Fruit fly (Drosophila melanogaster): ENCODE measurements around the gene smash.
A peak's percentile ranks its signal among the peaks of the same experiment; 100 is the strongest.

smash gene

dm6 chr3R:4667399-4668201, 8.2 kb downstream of the smash start (continued):
- TF ChIP-seq Ets96B (tag; optimal IDR thresholded peaks at IDR 0.05) (peak; percentile 31), Sox14 (GFP tag; optimal IDR thresholded peaks at IDR 0.05) (peak; percentile 62), CG8119 (GFP tag; IDR thresholded peaks at IDR 0.05) (0 out of 3 replicates have a peak, but pooled peaks have one; percentile 25), CG3919 (GFP tag; optimal IDR thresholded peaks at IDR 0.05) (peak; percentile 62), esn (GFP tag; optimal IDR thresholded peaks at IDR 0.05) (peak; percentile 86), cyc (GFP tag; optimal IDR thresholded peaks at IDR 0.05) (peak; percentile 66), CG6276 (GFP tag; optimal IDR thresholded peaks at IDR 0.05) (peak; percentile 65), salr (GFP tag; optimal IDR thresholded peaks at IDR 0.05) (peak in 1 of 2 experiments; percentile 90), CG11902 (GFP tag; optimal IDR thresholded peaks at IDR 0.05) (peak; percentile 32), CG8632 (GFP tag; optimal IDR thresholded peaks at IDR 0.05) (no peak), Hr38 (GFP tag; optimal IDR thresholded peaks at IDR 0.05) (no peak), CG34406 (GFP tag; optimal IDR thresholded peaks at IDR 0.05) (peak; percentile 54), topi (GFP tag; optimal IDR thresholded peaks at IDR 0.05) (peak; percentile 76), CG6808 (GFP tag; optimal IDR thresholded peaks at IDR 0.05) (peak; percentile 55), ss (GFP tag; optimal IDR thresholded peaks at IDR 0.05) (no peak), spab (GFP tag; optimal IDR thresholded peaks at IDR 0.05) (peak; percentile 49), Lpt (GFP tag; optimal IDR thresholded peaks at IDR 0.05) (peak; percentile 35), dsx (GFP tag; optimal IDR thresholded peaks at IDR 0.05; ENCODE audit: poor library complexity, severe bottlenecking) (no peak), CG10669 (GFP tag; optimal IDR thresholded peaks at IDR 0.05) (no peak), acj6 (GFP tag; optimal IDR thresholded peaks at IDR 0.05) (peak; percentile 66), svp (GFP tag) (peak; percentile 91), CG4318 (GFP tag; optimal IDR thresholded peaks at IDR 0.05) (peak; percentile 71), CG7368 (GFP tag; optimal IDR thresholded peaks at IDR 0.05) (no peak), CG9139 (GFP tag; optimal IDR thresholded peaks at IDR 0.05) (no peak), lz (GFP tag; optimal IDR thresholded peaks at IDR 0.05) (peak; percentile 72)

dm6 chr3R:4676981-4677665, 17.7 kb downstream of the smash start:
- TF ChIP-seq lz (GFP tag; optimal IDR thresholded peaks at IDR 0.05) (no peak), dsx (GFP tag; optimal IDR thresholded peaks at IDR 0.05; ENCODE audit: poor library complexity, severe bottlenecking) (peak; percentile 22), Lpt (GFP tag; optimal IDR thresholded peaks at IDR 0.05) (no peak)

- TF ChIP-seq achi (GFP tag; optimal IDR thresholded peaks at IDR 0.05) (no peak), CG4318 (GFP tag; optimal IDR thresholded peaks at IDR 0.05) (no peak), CG9139 (GFP tag; optimal IDR thresholded peaks at IDR 0.05) (no peak)
These were observed 19.0 kb downstream of the smash start for dm6 chr3R:4678362-4678761.

dm6 chr3R:4684811-4685210, 25.4 kb downstream of the smash start:
- TF ChIP-seq CG3919 (GFP tag; optimal IDR thresholded peaks at IDR 0.05) (peak; percentile 19), eg (GFP tag; IDR thresholded peaks at IDR 0.05) (0 out of 3 replicates have a peak, but pooled peaks have one; percentile 27)

- TF ChIP-seq Ets96B (tag; optimal IDR thresholded peaks at IDR 0.05) (peak; percentile 45), vri (GFP tag; optimal IDR thresholded peaks at IDR 0.05) (no peak), CG7368 (GFP tag; optimal IDR thresholded peaks at IDR 0.05) (peak; percentile 44), CG3919 (GFP tag; optimal IDR thresholded peaks at IDR 0.05) (peak; percentile 64), acj6 (GFP tag; optimal IDR thresholded peaks at IDR 0.05) (peak; percentile 63), Gug (GFP tag; IDR thresholded peaks at IDR 0.05) (peak; percentile 56; the same call in 1 of the 2 replicates), CG9139 (GFP tag; optimal IDR thresholded peaks at IDR 0.05) (no peak), CG11294 (GFP tag; IDR thresholded peaks at IDR 0.05) (peak; percentile 45; the same call in 1 of the 2 replicates), ss (GFP tag; optimal IDR thresholded peaks at IDR 0.05) (no peak), CG11762 (GFP tag; optimal IDR thresholded peaks at IDR 0.05; ENCODE audit: insufficient read depth) (peak; percentile 42), CG4318 (GFP tag; optimal IDR thresholded peaks at IDR 0.05) (peak; percentile 44), Hr39 (GFP tag; optimal IDR thresholded peaks at IDR 0.05) (peak; percentile 25), svp (GFP tag) (no peak), net (GFP tag; optimal IDR thresholded peaks at IDR 0.05) (peak; percentile 36), eg (GFP tag; IDR thresholded peaks at IDR 0.05) (peak; percentile 65; the same call in 1 of the 3 replicates), CG8632 (GFP tag; optimal IDR thresholded peaks at IDR 0.05) (no peak), CG11902 (GFP tag; optimal IDR thresholded peaks at IDR 0.05) (no peak), CG6792 (GFP tag; optimal IDR thresholded peaks at IDR 0.05) (peak; percentile 27), dac (GFP tag; optimal IDR thresholded peaks at IDR 0.05) (peak; percentile 16), Met (GFP tag; optimal IDR thresholded peaks at IDR 0.05) (peak; percentile 11), Hr4 (GFP tag; optimal IDR thresholded peaks at IDR 0.05) (peak; percentile 64), achi (GFP tag; optimal IDR thresholded peaks at IDR 0.05) (peak; percentile 74), Sox15 (GFP tag; optimal IDR thresholded peaks at IDR 0.05) (no peak), CG10631 (GFP tag; optimal IDR thresholded peaks at IDR 0.05) (peak; percentile 71)
These were observed 27.8 kb downstream of the smash start for dm6 chr3R:4687207-4687606.
